Fruit fly (Drosophila melanogaster) whole organism, pupa: Measurements from ENCODE around the gene mRpL13.

ENCODE experiments used
- CG10348 ChIP-seq: fragments of 200-800 bp; sonication (Bioruptor generic); IDR thresholded peaks from 2 replicates; pipeline ENCODE4 v1.3.6; 2022; ENCODE audit warnings: missing biosample characterization, missing genetic modification characterization
- CG4496 ChIP-seq: fragments of 200-800 bp; sonication (Bioruptor generic); IDR thresholded peaks from 3 replicates; pipeline ENCODE4 v1.3.6; 2022; ENCODE audit warnings: missing biosample characterization, missing genetic modification characterization
- CG8159 ChIP-seq: fragments of 200-800 bp; sonication (Bioruptor generic); optimal IDR thresholded peaks from 3 replicates; lab custom pipeline; 2018; ENCODE audit warnings: missing biosample characterization, mild to moderate bottlenecking, missing genetic modification characterization, moderate library complexity
- CG9948 ChIP-seq: fragments of 200-800 bp; sonication (Bioruptor generic); optimal IDR thresholded peaks from 2 replicates; lab custom pipeline; 2018; ENCODE audit warnings: missing biosample characterization, mild to moderate bottlenecking, missing genetic modification characterization, moderate library complexity
- EcR ChIP-seq: fragments of 200-800 bp; sonication (Bioruptor generic); optimal IDR thresholded peaks from 3 replicates; lab custom pipeline; 2019; ENCODE audit warnings: missing biosample characterization, missing genetic modification characterization, mild to moderate bottlenecking, moderate library complexity, missing genetic modification reagents

- TF ChIP-seq CG4496 (GFP tag; lab: Robert Waterston, UW) (no peak), CG10348 (no peak), CG8159 (tag; lab: Kevin White, UChicago) (no peak), CG9948 (tag; lab: Kevin White, UChicago) (no peak), EcR (GFP tag; lab: Kevin White, UChicago) (no peak)
Observed at dm6 chr2L:18826496-18827008, 32.5 kb downstream of the mRpL13 start, which contains the start of gene Ugt36E1.
